Fruit fly (Drosophila melanogaster) whole organism, embryonic: Measurements from ENCODE around the gene Ms.

ENCODE experiments used
- Abd-B ChIP-seq: fragments of 200-800 bp; sonication (Bioruptor generic); optimal IDR thresholded peaks from 2 replicates; lab custom pipeline; 2018; ENCODE audit warnings: missing biosample characterization, mild to moderate bottlenecking, missing genetic modification characterization, moderate library complexity
- Ada2b ChIP-seq: fragments of 200-800 bp; sonication (Bioruptor generic); IDR thresholded peaks from 2 replicates; pipeline ENCODE4 v1.3.6; 2022; ENCODE audit warnings: missing biosample characterization, missing genetic modification characterization
- Atf3 ChIP-seq: fragments of 200-800 bp; sonication (Bioruptor generic); optimal IDR thresholded peaks from 3 replicates; lab custom pipeline; 2016; ENCODE audit warnings: missing biosample characterization, missing genetic modification characterization
- Awh ChIP-seq: fragments of 200-800 bp; sonication (Bioruptor generic); IDR thresholded peaks from 2 replicates; pipeline ENCODE4, ENCODE4 v1.3.6; 2022; ENCODE audit warnings: missing biosample characterization, missing genetic modification characterization
- CG10959 ChIP-seq: fragments of 200-800 bp; sonication (Bioruptor generic); IDR thresholded peaks from 2 replicates; pipeline ENCODE4 v1.3.6; 2022; ENCODE audit warnings: missing biosample characterization, missing genetic modification characterization
- CG11085 ChIP-seq: fragments of 200-800 bp; sonication (Bioruptor generic); IDR thresholded peaks from 2 replicates; pipeline ENCODE4 v1.3.6; 2022; ENCODE audit warnings: missing biosample characterization, missing genetic modification characterization
- CG11456 ChIP-seq: fragments of 200-800 bp; sonication (Bioruptor generic); IDR thresholded peaks from 3 replicates; pipeline ENCODE4 v1.3.6; 2022; ENCODE audit warnings: missing biosample characterization, missing genetic modification characterization
- CG12071 ChIP-seq: fragments of 200-800 bp; sonication (Bioruptor generic); optimal IDR thresholded peaks from 3 replicates; lab custom pipeline; 2018; ENCODE audit warnings: missing biosample characterization, mild to moderate bottlenecking, missing genetic modification characterization
- CG12299 ChIP-seq: fragments of 200-800 bp; sonication (Bioruptor generic); optimal IDR thresholded peaks from 2 replicates; lab custom pipeline; 2018; ENCODE audit warnings: missing biosample characterization, mild to moderate bottlenecking, missing genetic modification characterization
- CG1233 ChIP-seq: fragments of 200-800 bp; sonication (Bioruptor generic); optimal IDR thresholded peaks from 4 replicates; lab custom pipeline; 2018; ENCODE audit warnings: missing biosample characterization, mild to moderate bottlenecking, missing genetic modification characterization
- CG12942 ChIP-seq: fragments of 200-800 bp; sonication (Bioruptor generic); optimal IDR thresholded peaks from 3 replicates; lab custom pipeline; 2016; ENCODE audit warnings: missing biosample characterization, missing genetic modification characterization
- CG14050 ChIP-seq: fragments of 200-800 bp; sonication (Bioruptor generic); IDR thresholded peaks from 3 replicates; pipeline ENCODE4 v1.3.6; 2022; ENCODE audit warnings: missing biosample characterization, missing genetic modification characterization
- CG17612 ChIP-seq: fragments of 200-800 bp; sonication (Bioruptor generic); IDR thresholded peaks from 2 replicates; pipeline ENCODE4 v1.3.6; 2022; ENCODE audit warnings: missing biosample characterization, missing genetic modification characterization
- CG17829 ChIP-seq: fragments of 200-800 bp; optimal IDR thresholded peaks from 2 replicates; lab custom pipeline; 2019; ENCODE audit warnings: missing biosample characterization, mild to moderate bottlenecking, missing genetic modification characterization, moderate library complexity
- CG18011 ChIP-seq: fragments of 200-800 bp; sonication (Bioruptor generic); optimal IDR thresholded peaks from 2 replicates; lab custom pipeline; 2017; ENCODE audit warnings: missing biosample characterization, missing genetic modification characterization, mild to moderate bottlenecking, moderate library complexity, missing genotype
- CG30431 ChIP-seq: fragments of 200-800 bp; sonication (Bioruptor generic); optimal IDR thresholded peaks from 2 replicates; lab custom pipeline; 2017; ENCODE audit warnings: missing biosample characterization, missing genetic modification characterization
- CG34224 ChIP-seq: fragments of 200-800 bp; sonication (Bioruptor generic); IDR thresholded peaks from 3 replicates; pipeline ENCODE4 v1.3.6; 2022; ENCODE audit warnings: missing biosample characterization, missing genetic modification characterization; ENCODE audit not compliant: partially characterized antibody
- CG4360 ChIP-seq: fragments of 200-800 bp; sonication (Bioruptor generic); IDR thresholded peaks from 2 replicates; pipeline ENCODE4 v1.3.6; 2022; ENCODE audit warnings: missing biosample characterization, missing genetic modification characterization
- CG5180 ChIP-seq: fragments of 200-800 bp; sonication (Bioruptor generic); optimal IDR thresholded peaks from 3 replicates; lab custom pipeline; 2017; ENCODE audit warnings: missing biosample characterization, missing genetic modification characterization, mild to moderate bottlenecking, moderate library complexity, missing genetic modification reagents
- CG7372 ChIP-seq: fragments of 200-800 bp; sonication (Bioruptor generic); IDR thresholded peaks from 2 replicates; pipeline ENCODE4 v1.3.6; 2022; ENCODE audit warnings: missing biosample characterization, missing genetic modification characterization
- CG9215 ChIP-seq: fragments of 200-800 bp; sonication (Bioruptor generic); IDR thresholded peaks from 2 replicates; pipeline ENCODE4 v1.3.6; 2022; ENCODE audit warnings: missing biosample characterization, missing genetic modification characterization
- CTCF ChIP-seq: fragments of 200-800 bp; sonication (Bioruptor generic); optimal IDR thresholded peaks from 2 replicates; lab custom pipeline; 2017; ENCODE audit warnings: missing biosample characterization, mild to moderate bottlenecking, missing genetic modification characterization, moderate library complexity
- ERR ChIP-seq: fragments of 200-800 bp; sonication (Bioruptor generic); optimal IDR thresholded peaks from 2 replicates; lab custom pipeline; 2016; ENCODE audit warnings: missing biosample characterization, missing genetic modification characterization
- Elba2 ChIP-seq: fragments of 200-800 bp; sonication (Bioruptor generic); optimal IDR thresholded peaks from 3 replicates; lab custom pipeline; 2016; ENCODE audit warnings: missing biosample characterization, missing genetic modification characterization
- Ets97D ChIP-seq: fragments of 200-800 bp; sonication (Bioruptor generic); optimal IDR thresholded peaks from 3 replicates; lab custom pipeline; 2016; ENCODE audit warnings: missing biosample characterization, missing genetic modification characterization
- Hr51 ChIP-seq, 2 experiments: fragments of 200-800 bp; sonication (Bioruptor generic); optimal IDR thresholded peaks; 2 replicates in 1 of 2; 3 replicates in 1 of 2; lab custom pipeline; 2016 to 2018; ENCODE audit warnings: missing biosample characterization in 2 of 2, missing genetic modification characterization in 2 of 2, mild to moderate bottlenecking in 1 of 2, moderate library complexity in 1 of 2
- Hr78 ChIP-seq, 2 experiments: fragments of 200-800 bp in 1 of 2; fragments of >200 bp in 1 of 2; sonication (Bioruptor generic) in 1 of 2; optimal IDR thresholded peaks; 2 replicates each; lab custom pipeline; 2017 to 2019; ENCODE audit warnings: missing biosample characterization in 2 of 2, missing genetic modification characterization in 2 of 2, mild to moderate bottlenecking in 1 of 2, moderate library complexity in 1 of 2
- Lpt ChIP-seq: fragments of >200 bp; optimal IDR thresholded peaks from 2 replicates; lab custom pipeline; 2018; ENCODE audit warnings: missing biosample characterization, missing genetic modification characterization
- Optix ChIP-seq: fragments of 200-800 bp; sonication (Bioruptor generic); IDR thresholded peaks from 3 replicates; pipeline ENCODE4 v1.3.6; 2022; ENCODE audit warnings: missing biosample characterization, missing genetic modification characterization
- Vsx1 ChIP-seq: fragments of 200-800 bp; sonication (Bioruptor generic); optimal IDR thresholded peaks from 2 replicates; lab custom pipeline; 2017; ENCODE audit warnings: missing biosample characterization, mild to moderate bottlenecking, missing genetic modification characterization, missing genetic modification reagents
- amos ChIP-seq: fragments of 200-800 bp; sonication (Bioruptor generic); IDR thresholded peaks from 2 replicates; pipeline ENCODE4 v1.3.6; 2022; ENCODE audit warnings: missing biosample characterization, missing genetic modification characterization; ENCODE audit not compliant: partially characterized antibody
- bab2 ChIP-seq: fragments of 200-800 bp; sonication (Bioruptor generic); optimal IDR thresholded peaks from 2 replicates; lab custom pipeline; 2016; ENCODE audit warnings: missing biosample characterization, missing genetic modification characterization
- btn ChIP-seq: fragments of 200-800 bp; sonication (Bioruptor generic); optimal IDR thresholded peaks from 2 replicates; lab custom pipeline; 2016; ENCODE audit warnings: missing biosample characterization, missing genetic modification characterization
- chn ChIP-seq: fragments of 200-800 bp; sonication (Bioruptor generic); optimal IDR thresholded peaks from 2 replicates; lab custom pipeline; 2016; ENCODE audit warnings: missing biosample characterization, missing genetic modification characterization
- dan ChIP-seq: fragments of 200-800 bp; sonication (Bioruptor generic); IDR thresholded peaks from 2 replicates; pipeline ENCODE4 v1.3.6; 2022; ENCODE audit warnings: missing biosample characterization, missing genetic modification characterization
- dmrt99B ChIP-seq: fragments of 200-800 bp; sonication (Bioruptor generic); optimal IDR thresholded peaks from 2 replicates; lab custom pipeline; 2018; ENCODE audit warnings: missing biosample characterization, mild to moderate bottlenecking, missing genetic modification characterization, moderate library complexity
- dpn ChIP-seq, 2 experiments: fragments of 200-800 bp; sonication (Bioruptor generic); optimal IDR thresholded peaks; 3 replicates each; lab custom pipeline; 2016; ENCODE audit warnings: missing biosample characterization in 2 of 2, missing genetic modification characterization in 2 of 2
- emc ChIP-seq: fragments of 200-800 bp; sonication (Bioruptor generic); optimal IDR thresholded peaks from 2 replicates; lab custom pipeline; 2016; ENCODE audit warnings: missing biosample characterization, missing genetic modification characterization
- en ChIP-seq: fragments of 200-800 bp; sonication (Bioruptor generic); optimal IDR thresholded peaks from 2 replicates; lab custom pipeline; 2016; ENCODE audit warnings: missing biosample characterization, missing genetic modification characterization
- jumu ChIP-seq: fragments of 200-800 bp; sonication (Bioruptor generic); optimal IDR thresholded peaks from 3 replicates; lab custom pipeline; 2016; ENCODE audit warnings: missing biosample characterization, missing genetic modification characterization
- onecut ChIP-seq: fragments of 200-800 bp; sonication (Bioruptor generic); IDR thresholded peaks from 2 replicates; pipeline ENCODE4 v1.3.6; 2022; ENCODE audit warnings: missing biosample characterization, missing genetic modification characterization
- peb ChIP-seq: fragments of 200-800 bp; sonication (Bioruptor generic); IDR thresholded peaks from 2 replicates; pipeline ENCODE4 v1.3.6; 2022; ENCODE audit warnings: missing biosample characterization, missing genetic modification characterization
- phol ChIP-seq: fragments of 200-800 bp; sonication (Bioruptor generic); optimal IDR thresholded peaks from 3 replicates; lab custom pipeline; 2018; ENCODE audit warnings: missing biosample characterization, mild to moderate bottlenecking, missing genetic modification characterization, moderate library complexity
- ro ChIP-seq: fragments of 200-800 bp; sonication (Bioruptor generic); IDR thresholded peaks from 2 replicates; pipeline ENCODE4 v1.3.6; 2022; ENCODE audit warnings: missing biosample characterization, missing genetic modification characterization
- sim ChIP-seq: fragments of 200-800 bp; sonication (Bioruptor generic); IDR thresholded peaks from 2 replicates; pipeline ENCODE4 v1.3.6; 2022; ENCODE audit warnings: missing biosample characterization, missing genetic modification characterization
- tin ChIP-seq: fragments of 200-800 bp; sonication (Bioruptor generic); optimal IDR thresholded peaks from 3 replicates; lab custom pipeline; 2016; ENCODE audit warnings: missing biosample characterization, missing genetic modification characterization
- trh ChIP-seq: fragments of 200-800 bp; sonication (Bioruptor generic); optimal IDR thresholded peaks from 2 replicates; lab custom pipeline; 2016; ENCODE audit warnings: missing biosample characterization, missing genetic modification characterization
- tup ChIP-seq: fragments of 200-800 bp; sonication (Bioruptor generic); optimal IDR thresholded peaks from 2 replicates; lab custom pipeline; 2016; ENCODE audit warnings: missing biosample characterization, mild to moderate bottlenecking, missing genetic modification characterization, moderate library complexity
- vnd ChIP-seq: fragments of 200-800 bp; sonication (Bioruptor generic); IDR thresholded peaks from 3 replicates; pipeline ENCODE4 v1.3.6; 2022; ENCODE audit warnings: missing biosample characterization, missing genetic modification characterization; ENCODE audit not compliant: partially characterized antibody

The Ms gene

dm6 chr3R:24295556-24296465 lies 45.5 kb upstream of the Ms start (continued):
- TF ChIP-seq dpn (GFP tag; optimal IDR thresholded peaks at IDR 0.05; lab: Kevin White, UChicago) (peak; percentile 76 to 81), CG12299 (tag; lab: Kevin White, UChicago) (peak; percentile 65), jumu (GFP tag; lab: Kevin White, UChicago) (peak; percentile 64), Lpt (GFP tag; lab: Kevin White, UChicago) (no peak), CG12942 (GFP tag; lab: Kevin White, UChicago) (peak; percentile 58), chn (GFP tag; lab: Kevin White, UChicago) (peak; percentile 65), ERR (GFP tag; lab: Kevin White, UChicago) (peak; percentile 49), CG10959 (GFP tag; lab: Robert Waterston, UW) (peak; percentile 83), Elba2 (GFP tag; lab: Kevin White, UChicago) (no peak), tin (GFP tag; lab: Kevin White, UChicago) (peak; percentile 81), CG17612 (GFP tag; lab: Robert Waterston, UW) (peak; percentile 55; the same call in 1 of the 2 replicates), CG1233 (GFP tag; lab: Kevin White, UChicago) (peak; percentile 72), CG17829 (tag; lab: Kevin White, UChicago) (peak; percentile 83), bab2 (peak; percentile 59), phol (tag; lab: Kevin White, UChicago) (peak; percentile 74), onecut (GFP tag; lab: Robert Waterston, UW) (peak; percentile 73), trh (GFP tag; lab: Kevin White, UChicago) (peak; percentile 6), CG34224 (GFP tag; lab: Robert Waterston, UW) (no peak), btn (GFP tag; lab: Kevin White, UChicago) (no peak), peb (peak; percentile 37; the same call in 1 of the 2 replicates), emc (GFP tag; lab: Kevin White, UChicago) (no peak), CG9215 (GFP tag; lab: Robert Waterston, UW) (peak; percentile 75), CG5180 (GFP tag; lab: Kevin White, UChicago) (no peak), vnd (GFP tag; lab: Robert Waterston, UW) (no peak), Hr78 (GFP tag; optimal IDR thresholded peaks at IDR 0.05; lab: Kevin White, UChicago) (no peak), Vsx1 (peak; percentile 70), Ada2b (GFP tag; lab: Robert Waterston, UW) (peak; percentile 87), Abd-B (GFP tag; lab: Kevin White, UChicago) (peak; percentile 75), CG4360 (GFP tag; lab: Robert Waterston, UW) (peak; percentile 94), ro (peak; percentile 64), CTCF (no peak), Atf3 (peak; percentile 64), Hr51 (GFP tag; optimal IDR thresholded peaks at IDR 0.05; lab: Kevin White, UChicago) (peak; percentile 67 to 78), CG18011 (GFP tag; lab: Kevin White, UChicago) (peak; percentile 52), en (GFP tag; lab: Kevin White, UChicago) (peak; percentile 34), CG12071 (GFP tag; lab: Kevin White, UChicago) (peak; percentile 72), CG14050 (GFP tag; lab: Robert Waterston, UW) (peak; percentile 67), CG11085 (peak; percentile 70), sim (GFP tag; lab: Robert Waterston, UW) (no peak), amos (no peak), Awh (GFP tag; lab: Robert Waterston, UW) (peak; percentile 77), CG30431 (GFP tag; lab: Kevin White, UChicago) (peak; percentile 81), Ets97D (GFP tag; lab: Kevin White, UChicago) (no peak), CG11456 (GFP tag; lab: Robert Waterston, UW) (peak; percentile 88), dan (GFP tag; lab: Robert Waterston, UW) (peak; percentile 69), Optix (peak; percentile 58), CG7372 (GFP tag; lab: Robert Waterston, UW) (peak; percentile 77), dmrt99B (tag; lab: Kevin White, UChicago) (peak; percentile 81), tup (GFP tag; lab: Kevin White, UChicago) (peak; percentile 61)
